Worm (Caenorhabditis elegans): ENCODE measurements around the gene nlp-58.

ce11 chrV:9926240-9926639 is 22.5 kb downstream of the nlp-58 start, which contains the start of gene C50H2.13:
- TF ChIP-seq mab-5 (tag; optimal IDR thresholded peaks at IDR 0.05): no peak
- no peak for TF ChIP-seq snpc-4 (tag; optimal IDR thresholded peaks at IDR 0.05)
- no peak for TF ChIP-seq lin-39 (tag; optimal IDR thresholded peaks at IDR 0.05)
- no peak for TF ChIP-seq aly-2 (tag; optimal IDR thresholded peaks at IDR 0.05)
